Worm (Caenorhabditis elegans): Measurements from ENCODE around the gene nuo-1.

DNA sequence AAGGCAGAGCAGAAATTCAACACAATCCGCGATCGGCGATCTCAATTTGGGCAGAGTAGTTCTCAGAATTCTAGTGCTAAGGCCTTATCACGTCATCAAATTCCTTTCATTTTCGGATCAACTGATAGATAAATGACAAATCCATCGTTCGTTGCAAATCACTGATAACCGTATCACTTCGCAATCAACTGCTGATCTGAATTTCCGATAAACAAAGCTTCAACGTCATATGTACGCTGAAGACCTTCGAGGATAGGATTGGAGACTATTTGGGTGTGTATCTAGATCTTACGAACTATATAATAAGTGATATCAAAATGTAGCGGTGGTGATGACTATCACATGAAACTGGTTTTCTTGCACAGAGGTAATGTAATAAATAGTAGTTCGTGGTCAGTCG is 40.4 kb upstream of the nuo-1 start:
- TF ChIP-seq nhr-77 (tag; optimal IDR thresholded peaks at IDR 0.05) (no peak), elt-3 (tag; optimal IDR thresholded peaks at IDR 0.05) (no peak), nhr-11 (tag; optimal IDR thresholded peaks at IDR 0.05) (no peak), nhr-12 (tag; optimal IDR thresholded peaks at IDR 0.05) (no peak), blmp-1 (tag; optimal IDR thresholded peaks at IDR 0.05; ENCODE audit: insufficient read depth) (no peak), nhr-25 (tag; optimal IDR thresholded peaks at IDR 0.05) (no peak), elt-1 (tag; optimal IDR thresholded peaks at IDR 0.05) (no peak), ztf-4 (tag; optimal IDR thresholded peaks at IDR 0.05) (no peak), unc-39 (tag; optimal IDR thresholded peaks at IDR 0.05) (no peak)
